Fruit fly (Drosophila melanogaster) whole organism, wandering third instar larva: ENCODE measurements around the gene CG4613.

Source experiments
- Abd-B ChIP-seq: fragments of >200 bp; optimal IDR thresholded peaks from 2 replicates; lab custom pipeline; 2017; ENCODE audit warnings: missing biosample characterization, missing genetic modification characterization
- CG32264 ChIP-seq: fragments of 200-800 bp; sonication (Bioruptor generic); optimal IDR thresholded peaks from 2 replicates; lab custom pipeline; 2016; ENCODE audit warnings: missing biosample characterization, missing genetic modification characterization
- CG9705 ChIP-seq: fragments of 200-800 bp; sonication (Bioruptor generic); optimal IDR thresholded peaks from 2 replicates; lab custom pipeline; 2018; ENCODE audit warnings: missing biosample characterization, mild to moderate bottlenecking, missing genetic modification characterization
- CrebA ChIP-seq: fragments of 200-800 bp; sonication (Bioruptor generic); optimal IDR thresholded peaks from 2 replicates; lab custom pipeline; 2016; ENCODE audit warnings: missing biosample characterization, mild to moderate bottlenecking, missing genetic modification characterization, borderline replicate concordance
- Dfd ChIP-seq: fragments of >200 bp; optimal IDR thresholded peaks from 2 replicates; lab custom pipeline; 2017; ENCODE audit warnings: missing biosample characterization, missing genetic modification characterization
- Dif ChIP-seq: fragments of 200-275, 200-300 bp; sonication (Bioruptor generic); optimal IDR thresholded peaks from 2 replicates; lab custom pipeline; 2018; ENCODE audit warnings: missing biosample characterization, missing genetic modification characterization; ENCODE audit not compliant: partially characterized antibody
- HLH106 ChIP-seq: fragments of 200-800 bp; optimal IDR thresholded peaks from 3 replicates; lab custom pipeline; 2019; ENCODE audit warnings: missing biosample characterization, mild to moderate bottlenecking, missing genetic modification characterization, moderate library complexity
- Hnf4 ChIP-seq: fragments of 200-800 bp; sonication (Bioruptor generic); optimal IDR thresholded peaks from 2 replicates; lab custom pipeline; 2016; ENCODE audit warnings: missing biosample characterization, mild to moderate bottlenecking, missing genetic modification characterization
- Hr83 ChIP-seq: fragments of 200-300 bp; sonication (Bioruptor generic); optimal IDR thresholded peaks from 2 replicates; lab custom pipeline; 2016; ENCODE audit warnings: missing biosample characterization, mild to moderate bottlenecking, missing genetic modification characterization, moderate library complexity; ENCODE audit not compliant: poor library complexity, severe bottlenecking
- Jra ChIP-seq: sonication (Bioruptor generic); optimal IDR thresholded peaks from 2 replicates; lab custom pipeline; 2016; ENCODE audit warnings: missing biosample characterization, missing genetic modification characterization
- Mio ChIP-seq: sonication (Bioruptor generic); optimal IDR thresholded peaks from 2 replicates; lab custom pipeline; 2016; ENCODE audit warnings: missing biosample characterization, missing genetic modification characterization
- Myc ChIP-seq: fragments of >200 bp; optimal IDR thresholded peaks from 2 replicates; lab custom pipeline; 2017
- N ChIP-seq: fragments of >200 bp; optimal IDR thresholded peaks from 2 replicates; lab custom pipeline; 2018; ENCODE audit warnings: missing biosample characterization, missing external identifiers, missing genetic modification characterization
- OdsH ChIP-seq: fragments of 200-800 bp; sonication (Bioruptor generic); optimal IDR thresholded peaks from 2 replicates; lab custom pipeline; 2016; ENCODE audit warnings: missing biosample characterization, mild to moderate bottlenecking, missing genetic modification characterization
- Rel ChIP-seq, 2 experiments: fragments of 200-800 bp; sonication (Bioruptor generic) in 1 of 2; optimal IDR thresholded peaks; 2 replicates in 1 of 2; 3 replicates in 1 of 2; lab custom pipeline; 2016 to 2019; ENCODE audit warnings: mild to moderate bottlenecking in 2 of 2, missing biosample characterization in 2 of 2, missing genetic modification characterization in 2 of 2, moderate library complexity in 1 of 2
- Sp1 ChIP-seq: fragments of 200-800 bp; sonication (Bioruptor generic); optimal IDR thresholded peaks from 3 replicates; lab custom pipeline; 2019; ENCODE audit warnings: missing biosample characterization, mild to moderate bottlenecking, missing genetic modification characterization, moderate library complexity
- Vsx2 ChIP-seq: fragments of 200-300, 225-300 bp; sonication (Bioruptor generic); optimal IDR thresholded peaks from 2 replicates; lab custom pipeline; 2018; ENCODE audit warnings: missing biosample characterization, missing genetic modification characterization; ENCODE audit not compliant: partially characterized antibody
- br ChIP-seq: fragments of 200-800 bp; sonication (Bioruptor generic); optimal IDR thresholded peaks from 2 replicates; lab custom pipeline; 2016; ENCODE audit warnings: missing biosample characterization, missing genetic modification characterization
- brk ChIP-seq: fragments of 200-800 bp; sonication (Bioruptor generic); optimal IDR thresholded peaks from 2 replicates; lab custom pipeline; 2016; ENCODE audit warnings: missing biosample characterization, mild to moderate bottlenecking, missing genetic modification characterization
- dl ChIP-seq, 2 experiments: fragments of 175-275, 200-275 bp in 1 of 2; fragments of 200-275 bp in 1 of 2; sonication (Bioruptor generic); optimal IDR thresholded peaks; lab custom pipeline; 2018; ENCODE audit warnings: mild to moderate bottlenecking in 2 of 2, missing biosample characterization in 2 of 2, missing genetic modification characterization in 2 of 2, moderate library complexity in 2 of 2; ENCODE audit not compliant: partially characterized antibody in 2 of 2, insufficient read depth in 1 of 2
- dsf ChIP-seq: sonication (Bioruptor generic); optimal IDR thresholded peaks from 2 replicates; lab custom pipeline; 2016; ENCODE audit warnings: missing biosample characterization, missing genetic modification characterization, borderline replicate concordance
- ey ChIP-seq: fragments of 200-800 bp; sonication (Bioruptor generic); optimal IDR thresholded peaks from 2 replicates; lab custom pipeline; 2016; ENCODE audit warnings: missing biosample characterization, missing genetic modification characterization
- foxo ChIP-seq, 2 experiments: fragments of 200-800 bp; sonication (Bioruptor generic); optimal IDR thresholded peaks; 2 replicates in 1 of 2; 3 replicates in 1 of 2; lab custom pipeline; 2016 to 2017; ENCODE audit warnings: missing biosample characterization in 2 of 2, missing genetic modification characterization in 2 of 2
- fru ChIP-seq: fragments of 200-800 bp; sonication (Bioruptor generic); optimal IDR thresholded peaks from 3 replicates; lab custom pipeline; 2016; ENCODE audit warnings: missing biosample characterization, mild to moderate bottlenecking, missing genetic modification characterization
- h ChIP-seq: fragments of 200-800 bp; sonication (Bioruptor generic); optimal IDR thresholded peaks from 3 replicates; lab custom pipeline; 2016; ENCODE audit warnings: missing biosample characterization, mild to moderate bottlenecking, missing genetic modification characterization
- lola ChIP-seq: fragments of >200 bp; optimal IDR thresholded peaks from 2 replicates; lab custom pipeline; 2017; ENCODE audit warnings: missing biosample characterization, missing genetic modification characterization
- pan ChIP-seq: fragments of >200 bp; optimal IDR thresholded peaks from 2 replicates; lab custom pipeline; 2017
- psq ChIP-seq: fragments of 200-800 bp; sonication (Bioruptor generic); optimal IDR thresholded peaks from 3 replicates; lab custom pipeline; 2017; ENCODE audit warnings: missing biosample characterization, mild to moderate bottlenecking, missing genetic modification characterization, moderate library complexity
- rgr ChIP-seq: fragments of 200-800 bp; sonication (Bioruptor generic); optimal IDR thresholded peaks from 3 replicates; lab custom pipeline; 2016; ENCODE audit warnings: missing biosample characterization, mild to moderate bottlenecking, missing genetic modification characterization
- sage ChIP-seq: fragments of 200-800 bp; sonication (Bioruptor generic); optimal IDR thresholded peaks from 2 replicates; lab custom pipeline; 2016; ENCODE audit warnings: missing biosample characterization, mild to moderate bottlenecking, missing genetic modification characterization
- sv ChIP-seq: fragments of 200-800 bp; sonication (Bioruptor generic); optimal IDR thresholded peaks from 3 replicates; lab custom pipeline; 2016; ENCODE audit warnings: missing biosample characterization, missing genetic modification characterization
- tai ChIP-seq: sonication (Bioruptor generic); optimal IDR thresholded peaks from 2 replicates; lab custom pipeline; 2016; ENCODE audit warnings: missing biosample characterization, missing genetic modification characterization
- usp ChIP-seq: fragments of >200 bp; optimal IDR thresholded peaks from 2 replicates; lab custom pipeline; 2017; ENCODE audit warnings: missing biosample characterization, missing genetic modification characterization
- woc ChIP-seq: sonication (Bioruptor generic); optimal IDR thresholded peaks from 2 replicates; lab custom pipeline; 2016; ENCODE audit warnings: missing biosample characterization, mild to moderate bottlenecking, missing genetic modification characterization

CG4613 gene

DNA sequence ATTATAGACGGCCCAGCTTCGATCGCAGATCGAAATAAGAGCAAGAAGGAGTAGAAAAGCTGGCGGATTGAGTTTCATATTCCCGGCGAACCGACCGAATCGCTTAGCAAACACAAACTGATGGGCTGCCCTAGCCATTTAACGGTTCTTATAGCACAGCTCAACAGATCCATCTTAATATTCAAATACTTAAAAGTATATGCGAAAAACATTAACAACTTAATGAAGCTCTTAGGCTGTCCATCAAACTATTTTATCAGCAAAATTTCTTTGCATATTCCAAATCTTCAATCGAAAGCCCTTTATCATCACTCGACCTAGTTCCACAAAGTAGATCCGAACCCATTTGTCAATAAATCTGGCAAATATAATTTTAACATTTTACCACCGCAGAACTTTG is at the start of gene CG4613:
Gene CG4613, minus strand, starts transcription at position 101 of the 400 bp plus-strand sequence.
- TF ChIP-seq Jra (GFP tag; lab: Kevin White, UChicago) (no peak), brk (GFP tag; lab: Kevin White, UChicago) (no peak), ey (no peak), br (GFP tag; lab: Kevin White, UChicago) (no peak), usp (no peak), sv (GFP tag; lab: Kevin White, UChicago) (no peak), OdsH (no peak), Rel (GFP tag; optimal IDR thresholded peaks at IDR 0.05; lab: Kevin White, UChicago) (no peak), Rel (tag; optimal IDR thresholded peaks at IDR 0.05; lab: Kevin White, UChicago) (no peak), Dfd (GFP tag; lab: Kevin White, UChicago) (no peak), Abd-B (GFP tag; lab: Kevin White, UChicago) (no peak), woc (no peak), tai (GFP tag; lab: Kevin White, UChicago) (no peak), pan (lab: Kevin White, UChicago) (no peak), h (no peak), CrebA (no peak)

- TF ChIP-seq Dfd (GFP tag; lab: Kevin White, UChicago) (peak; percentile 71), br (GFP tag; lab: Kevin White, UChicago) (no peak)
- TF ChIP-seq, all 38 proteins: peak for 1
These were observed 48.4 kb upstream of the CG4613 start for dm6 chr3L:14569620-14570537.

DNA sequence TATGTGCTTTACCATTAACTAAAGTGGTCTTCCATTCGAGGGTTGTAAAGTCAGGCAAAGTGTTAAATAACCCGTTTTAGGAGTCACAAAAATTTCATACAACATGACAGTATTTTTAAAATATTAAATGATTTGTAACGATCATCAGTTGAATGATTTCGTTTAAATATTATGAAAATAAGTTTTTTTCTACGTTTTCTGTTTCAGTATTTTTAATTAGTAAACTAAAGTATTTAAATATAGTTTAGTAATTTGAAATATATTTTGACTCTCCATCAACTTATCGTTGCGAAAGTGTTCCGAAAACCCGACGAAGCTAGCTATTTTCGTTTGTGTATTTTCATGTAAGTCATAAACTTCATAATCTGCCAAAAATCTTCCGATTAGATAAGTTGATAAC is 45.6 kb upstream of the CG4613 start, which contains the start of gene CG42758:
Gene CG42758, plus strand, starts transcription at position 301 of the 400 bp plus-strand sequence.
- TF ChIP-seq pan (lab: Kevin White, UChicago) (no peak), tai (GFP tag; lab: Kevin White, UChicago) (no peak), Dfd (GFP tag; lab: Kevin White, UChicago) (no peak), Dif (GFP tag; lab: Kevin White, UChicago) (no peak), Hnf4 (GFP tag; lab: Kevin White, UChicago) (no peak), h (no peak), Sp1 (GFP tag; lab: Kevin White, UChicago) (no peak), Jra (GFP tag; lab: Kevin White, UChicago) (no peak), CG32264 (GFP tag; lab: Kevin White, UChicago) (no peak), OdsH (no peak), psq (GFP tag; lab: Kevin White, UChicago) (no peak), Hr83 (GFP tag; lab: Kevin White, UChicago) (no peak), sv (GFP tag; lab: Kevin White, UChicago) (no peak), usp (no peak), CG9705 (GFP tag; lab: Kevin White, UChicago) (no peak), Vsx2 (GFP tag; lab: Kevin White, UChicago) (no peak)
- TF ChIP-seq, all 38 proteins: peak for 0

DNA sequence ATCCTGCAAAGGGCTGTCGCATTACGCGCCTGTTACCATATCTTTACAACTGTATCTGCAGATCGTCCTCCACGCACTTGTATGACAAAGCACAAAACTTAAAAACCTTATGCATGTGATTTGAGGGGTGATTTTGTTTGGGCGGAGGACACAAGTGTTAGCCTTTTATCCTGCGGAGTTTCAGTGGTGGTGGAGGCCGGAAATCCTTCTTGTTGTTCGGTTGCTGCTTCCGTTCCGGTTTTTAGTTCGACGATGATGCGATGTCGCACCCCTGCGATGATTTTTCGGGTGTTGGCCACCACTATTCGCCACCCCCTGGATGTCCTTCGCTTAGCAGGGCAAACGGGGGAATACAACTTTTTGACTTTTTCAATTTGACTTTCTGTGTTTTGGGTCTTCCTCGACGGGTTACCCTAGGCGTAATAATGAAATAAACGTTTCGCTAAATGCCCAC is 43.7 kb upstream of the CG4613 start:
- TF ChIP-seq dsf (GFP tag; lab: Kevin White, UChicago) (no peak), CG9705 (GFP tag; lab: Kevin White, UChicago) (no peak), sv (GFP tag; lab: Kevin White, UChicago) (no peak), Hr83 (GFP tag; lab: Kevin White, UChicago) (no peak)

DNA sequence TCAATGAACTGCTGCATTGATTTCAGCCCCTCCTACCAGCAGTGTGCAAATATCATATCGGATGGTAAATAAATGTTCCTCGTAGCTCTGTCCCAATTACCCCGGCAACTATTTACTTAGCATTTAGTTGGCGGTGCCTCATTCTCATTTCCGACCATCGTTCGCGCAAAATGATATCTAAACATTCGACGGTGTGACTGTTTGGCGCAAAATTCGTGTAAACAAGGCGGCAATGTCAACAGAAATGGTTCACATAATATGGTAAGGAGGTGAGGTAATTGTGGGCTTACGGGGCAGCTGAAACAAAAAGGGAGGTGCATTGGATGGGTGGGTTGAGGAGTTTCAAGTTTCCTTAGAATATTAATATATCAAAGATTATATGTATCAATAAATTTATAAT is 42.9 kb upstream of the CG4613 start:
- TF ChIP-seq tai (GFP tag; lab: Kevin White, UChicago) (peak; percentile 57), N (GFP tag; lab: Kevin White, UChicago) (no peak), Abd-B (GFP tag; lab: Kevin White, UChicago) (no peak), br (GFP tag; lab: Kevin White, UChicago) (peak; percentile 61), psq (GFP tag; lab: Kevin White, UChicago) (no peak), CG9705 (GFP tag; lab: Kevin White, UChicago) (peak; percentile 36), brk (GFP tag; lab: Kevin White, UChicago) (peak; percentile 14), usp (no peak), dl (GFP tag; optimal IDR thresholded peaks at IDR 0.05; lab: Kevin White, UChicago; ENCODE audit: insufficient read depth in 1 of 2, partially characterized antibody in 2 of 2) (no peak), rgr (GFP tag; lab: Kevin White, UChicago) (peak; percentile 78), HLH106 (tag; lab: Kevin White, UChicago) (no peak), Myc (lab: Kevin White, UChicago) (no peak), Dif (GFP tag; lab: Kevin White, UChicago) (no peak), ey (peak; percentile 26), sv (GFP tag; lab: Kevin White, UChicago) (no peak), dsf (GFP tag; lab: Kevin White, UChicago) (peak; percentile 51), CrebA (no peak), Sp1 (GFP tag; lab: Kevin White, UChicago) (no peak), Rel (GFP tag; optimal IDR thresholded peaks at IDR 0.05; lab: Kevin White, UChicago) (no peak), Rel (tag; optimal IDR thresholded peaks at IDR 0.05; lab: Kevin White, UChicago) (no peak), Mio (no peak), woc (no peak), lola (GFP tag; lab: Kevin White, UChicago) (no peak), OdsH (peak; percentile 70), fru (GFP tag; lab: Kevin White, UChicago) (no peak), foxo (GFP tag; optimal IDR thresholded peaks at IDR 0.05; lab: Kevin White, UChicago) (peak in 1 of 2 experiments; percentile 59), Jra (GFP tag; lab: Kevin White, UChicago) (peak; percentile 46), sage (GFP tag; lab: Kevin White, UChicago) (no peak), pan (lab: Kevin White, UChicago) (no peak)
